Fruit fly (Drosophila melanogaster) whole organism, adult: ENCODE results near the gene CG10993.

Experiments
- CG33017 ChIP-seq: fragments of 200-800 bp; sonication (Bioruptor generic); optimal IDR thresholded peaks from 2 replicates; lab custom pipeline; 2018; ENCODE audit warnings: missing biosample characterization, mild to moderate bottlenecking, missing genetic modification characterization, moderate library complexity
- CG5204 ChIP-seq: fragments of 200-800 bp; sonication (Bioruptor generic); optimal IDR thresholded peaks from 2 replicates; lab custom pipeline; 2016; ENCODE audit warnings: missing biosample characterization, missing genetic modification characterization
- CG7101 ChIP-seq: fragments of 200-800 bp; sonication (Bioruptor generic); optimal IDR thresholded peaks from 2 replicates; lab custom pipeline; 2018; ENCODE audit warnings: missing biosample characterization, mild to moderate bottlenecking, missing genetic modification characterization, moderate library complexity
- Clk ChIP-seq: fragments of 200-800 bp; sonication (Bioruptor generic); optimal IDR thresholded peaks from 2 replicates; lab custom pipeline; 2017; ENCODE audit warnings: missing biosample characterization, missing genetic modification characterization
- Crg-1 ChIP-seq: fragments of 200-800 bp; sonication (Bioruptor generic); optimal IDR thresholded peaks from 2 replicates; lab custom pipeline; 2016; ENCODE audit warnings: missing biosample characterization, missing genetic modification characterization
- Hr96 ChIP-seq: fragments of 200-800 bp; sonication (Bioruptor generic); optimal IDR thresholded peaks from 2 replicates; lab custom pipeline; 2016; ENCODE audit warnings: missing biosample characterization, missing genetic modification characterization
- cnc ChIP-seq, 2 experiments: fragments of >200 bp; optimal IDR thresholded peaks; 2 replicates each; lab custom pipeline; 2017
- kay ChIP-seq: fragments of 200-800 bp; sonication (Bioruptor generic); peaks from one replicate; lab custom pipeline; 2016; ENCODE audit warnings: missing biosample characterization, missing genetic modification characterization, borderline replicate concordance
- tj ChIP-seq: fragments of 200-800 bp; sonication (Bioruptor generic); optimal IDR thresholded peaks from 3 replicates; lab custom pipeline; 2017; ENCODE audit warnings: missing biosample characterization, mild to moderate bottlenecking, missing genetic modification characterization, moderate library complexity
- toe ChIP-seq: fragments of 200-800 bp; sonication (Bioruptor generic); optimal IDR thresholded peaks from 2 replicates; lab custom pipeline; 2016; ENCODE audit warnings: missing biosample characterization, missing genetic modification characterization

- TF ChIP-seq Crg-1 (GFP tag; lab: Kevin White, UChicago) (no peak), CG5204 (GFP tag; lab: Kevin White, UChicago) (no peak), CG33017 (tag; lab: Kevin White, UChicago) (no peak), tj (GFP tag; lab: Kevin White, UChicago) (no peak), Clk (GFP tag; lab: Kevin White, UChicago) (no peak), CG7101 (tag; lab: Kevin White, UChicago) (no peak), kay (GFP tag; lab: Kevin White, UChicago) (no peak), cnc (optimal IDR thresholded peaks at IDR 0.05; lab: Kevin White, UChicago) (no peak), toe (GFP tag; lab: Kevin White, UChicago) (no peak), Hr96 (GFP tag; lab: Kevin White, UChicago) (no peak)
These were observed 6.6 kb upstream of the CG10993 start, which contains the start of gene CG10996 for dm6 chrX:13797538-13797937.
